Fruit fly (Drosophila melanogaster) whole organism, embryonic: ENCODE data around the gene CCHa1.

ENCODE experiments used
- Blimp-1 ChIP-seq: fragments of 200-800 bp; sonication (Bioruptor generic); optimal IDR thresholded peaks from 3 replicates; lab custom pipeline; 2018; ENCODE audit warnings: missing biosample characterization, missing genetic modification characterization, mild to moderate bottlenecking, moderate library complexity, missing genetic modification reagents
- CG10543 ChIP-seq: fragments of 200-800 bp; sonication (Bioruptor generic); optimal IDR thresholded peaks from 3 replicates; lab custom pipeline; 2017; ENCODE audit warnings: missing biosample characterization, mild to moderate bottlenecking, missing genetic modification characterization, moderate library complexity
- CG11085 ChIP-seq: fragments of 200-800 bp; sonication (Bioruptor generic); IDR thresholded peaks from 2 replicates; pipeline ENCODE4 v1.3.6; 2022; ENCODE audit warnings: missing biosample characterization, missing genetic modification characterization
- CG11695 ChIP-seq: fragments of 200-800 bp; sonication (Bioruptor generic); IDR thresholded peaks from 3 replicates; pipeline ENCODE4 v1.3.6; 2022; ENCODE audit warnings: missing biosample characterization, missing genetic modification characterization
- CG12071 ChIP-seq: fragments of 200-800 bp; sonication (Bioruptor generic); optimal IDR thresholded peaks from 3 replicates; lab custom pipeline; 2018; ENCODE audit warnings: missing biosample characterization, mild to moderate bottlenecking, missing genetic modification characterization
- CG12155 ChIP-seq: fragments of 200-800 bp; sonication (Bioruptor generic); optimal IDR thresholded peaks from 3 replicates; lab custom pipeline; 2016; ENCODE audit warnings: missing biosample characterization, missing genetic modification characterization
- CG12219 ChIP-seq: fragments of 200-800 bp; sonication (Bioruptor generic); optimal IDR thresholded peaks from 3 replicates; lab custom pipeline; 2018; ENCODE audit warnings: missing biosample characterization, mild to moderate bottlenecking, missing genetic modification characterization
- CG15514 ChIP-seq: fragments of 200-800 bp; sonication (Bioruptor generic); optimal IDR thresholded peaks from 3 replicates; lab custom pipeline; 2017; ENCODE audit warnings: missing biosample characterization, missing genetic modification characterization, mild to moderate bottlenecking, moderate library complexity, missing genetic modification reagents
- CG17186 ChIP-seq: fragments of 200-800 bp; sonication (Bioruptor generic); optimal IDR thresholded peaks from 3 replicates; lab custom pipeline; 2017; ENCODE audit warnings: missing biosample characterization, missing genetic modification reagents, missing genetic modification characterization
- CG1792 ChIP-seq: fragments of 200-800 bp; sonication (Bioruptor generic); optimal IDR thresholded peaks from 2 replicates; lab custom pipeline; 2016; ENCODE audit warnings: missing biosample characterization, missing genetic modification characterization
- CG2129 ChIP-seq: fragments of 200-800 bp; sonication (Bioruptor generic); IDR thresholded peaks from 2 replicates; pipeline ENCODE4 v1.3.6; 2022; ENCODE audit warnings: missing biosample characterization, missing genetic modification characterization; ENCODE audit not compliant: partially characterized antibody
- CG2202 ChIP-seq: fragments of 200-800 bp; sonication (Bioruptor generic); optimal IDR thresholded peaks from 2 replicates; lab custom pipeline; 2018; ENCODE audit warnings: missing biosample characterization, mild to moderate bottlenecking, missing genetic modification characterization
- CG32532 ChIP-seq: fragments of 200-800 bp; sonication (Bioruptor generic); IDR thresholded peaks from 2 replicates; pipeline ENCODE4 v1.3.6; 2022; ENCODE audit warnings: missing biosample characterization, missing genetic modification characterization
- CG34376 ChIP-seq: fragments of 200-800 bp; sonication (Bioruptor generic); optimal IDR thresholded peaks from 2 replicates; lab custom pipeline; 2018; ENCODE audit warnings: missing biosample characterization, mild to moderate bottlenecking, missing genetic modification characterization
- CG4707 ChIP-seq: fragments of 200-800 bp; sonication (Bioruptor generic); optimal IDR thresholded peaks from 2 replicates; lab custom pipeline; 2018; ENCODE audit warnings: missing biosample characterization, mild to moderate bottlenecking, missing genetic modification characterization, moderate library complexity
- CG4730 ChIP-seq: fragments of 200-800 bp; sonication (Bioruptor generic); IDR thresholded peaks from 2 replicates; pipeline ENCODE4 v1.3.6; 2022; ENCODE audit warnings: missing biosample characterization, missing genetic modification characterization
- CG5180 ChIP-seq: fragments of 200-800 bp; sonication (Bioruptor generic); optimal IDR thresholded peaks from 3 replicates; lab custom pipeline; 2017; ENCODE audit warnings: missing biosample characterization, missing genetic modification characterization, mild to moderate bottlenecking, moderate library complexity, missing genetic modification reagents
- CG9437 ChIP-seq: fragments of 200-800 bp; sonication (Bioruptor generic); optimal IDR thresholded peaks from 2 replicates; lab custom pipeline; 2018; ENCODE audit warnings: missing biosample characterization, mild to moderate bottlenecking, missing genetic modification characterization
- Chrac-16 ChIP-seq: fragments of 200-800 bp; sonication (Bioruptor generic); optimal IDR thresholded peaks from 3 replicates; lab custom pipeline; 2016; ENCODE audit warnings: missing biosample characterization, missing genetic modification characterization
- Deaf1 ChIP-seq: fragments of 200-800 bp; optimal IDR thresholded peaks from 3 replicates; lab custom pipeline; 2019; ENCODE audit warnings: missing biosample characterization, mild to moderate bottlenecking, missing genetic modification characterization, moderate library complexity
- E2f2 ChIP-seq: fragments of 200-800 bp; sonication (Bioruptor generic); IDR thresholded peaks from 2 replicates; pipeline ENCODE4 v1.3.6; 2022; ENCODE audit warnings: missing biosample characterization, missing genetic modification characterization
- Fer2 ChIP-seq: fragments of 200-800 bp; sonication (Bioruptor generic); optimal IDR thresholded peaks from 2 replicates; lab custom pipeline; 2018; ENCODE audit warnings: missing biosample characterization, mild to moderate bottlenecking, missing genetic modification characterization, moderate library complexity
- HLHmδ ChIP-seq: fragments of 200-800 bp; sonication (Bioruptor generic); optimal IDR thresholded peaks from 2 replicates; lab custom pipeline; 2018; ENCODE audit warnings: missing biosample characterization, mild to moderate bottlenecking, missing genetic modification characterization, moderate library complexity
- NFAT ChIP-seq: fragments of 200-800 bp; sonication (Bioruptor generic); IDR thresholded peaks from 2 replicates; pipeline ENCODE4 v1.3.6; 2022; ENCODE audit warnings: missing biosample characterization, missing genetic modification characterization
- NfI ChIP-seq: fragments of 200-800 bp; sonication (Bioruptor generic); optimal IDR thresholded peaks from 3 replicates; lab custom pipeline; 2018; ENCODE audit warnings: missing biosample characterization, mild to moderate bottlenecking, missing genetic modification characterization, moderate library complexity
- Opbp ChIP-seq: fragments of 200-800 bp; sonication (Bioruptor generic); IDR thresholded peaks from 3 replicates; pipeline ENCODE4 v1.3.6; 2022; ENCODE audit warnings: missing biosample characterization, missing genetic modification characterization; ENCODE audit not compliant: partially characterized antibody
- Pdp1 ChIP-seq, 2 experiments: fragments of 200-800 bp; sonication (Bioruptor generic); optimal IDR thresholded peaks; 3 replicates each; lab custom pipeline; 2016; ENCODE audit warnings: missing biosample characterization in 2 of 2, missing genetic modification characterization in 2 of 2, mild to moderate bottlenecking in 1 of 2, moderate library complexity in 1 of 2
- Rfx ChIP-seq: fragments of 200-800 bp; sonication (Bioruptor generic); IDR thresholded peaks from 2 replicates; pipeline ENCODE4 v1.3.6; 2022; ENCODE audit warnings: missing biosample characterization, missing genetic modification characterization
- Trl ChIP-seq, 3 experiments: fragments of >200 bp in 2 of 3; fragments of 200-800 bp in 1 of 3; sonication (Bioruptor generic) in 1 of 3; optimal IDR thresholded peaks; 2 replicates in 1 of 3; 3 replicates in 2 of 3; lab custom pipeline; 2016 to 2017; ENCODE audit warnings: missing biosample characterization in 1 of 3, missing genetic modification characterization in 1 of 3
- abd-A ChIP-seq: fragments of 200-800 bp; sonication (Bioruptor generic); optimal IDR thresholded peaks from 3 replicates; lab custom pipeline; 2019; ENCODE audit warnings: missing biosample characterization, mild to moderate bottlenecking, missing genetic modification characterization, moderate library complexity
- bab2 ChIP-seq: fragments of 200-800 bp; sonication (Bioruptor generic); optimal IDR thresholded peaks from 2 replicates; lab custom pipeline; 2016; ENCODE audit warnings: missing biosample characterization, missing genetic modification characterization
- bcd ChIP-seq: fragments of 200-800 bp; sonication (Bioruptor generic); optimal IDR thresholded peaks from 2 replicates; lab custom pipeline; 2017; ENCODE audit warnings: missing biosample characterization, mild to moderate bottlenecking, missing genetic modification characterization
- cg ChIP-seq: fragments of 200-800 bp; sonication (Bioruptor generic); optimal IDR thresholded peaks from 3 replicates; lab custom pipeline; 2019; ENCODE audit warnings: missing biosample characterization, mild to moderate bottlenecking, missing genetic modification characterization, moderate library complexity
- chinmo ChIP-seq: fragments of 200-800 bp; sonication (Bioruptor generic); IDR thresholded peaks from 4 replicates; pipeline ENCODE4 v1.3.6; 2022; ENCODE audit warnings: missing biosample characterization, missing genetic modification characterization; ENCODE audit not compliant: partially characterized antibody
- cwo ChIP-seq: fragments of 200-800 bp; sonication (Bioruptor generic); optimal IDR thresholded peaks from 3 replicates; lab custom pipeline; 2017; ENCODE audit warnings: missing biosample characterization, missing genetic modification characterization, mild to moderate bottlenecking, moderate library complexity, missing genetic modification reagents
- exex ChIP-seq: fragments of 200-800 bp; sonication (Bioruptor generic); optimal IDR thresholded peaks from 4 replicates; lab custom pipeline; 2018; ENCODE audit warnings: missing biosample characterization, mild to moderate bottlenecking, missing genetic modification characterization, moderate library complexity
- fd102C ChIP-seq: fragments of 200-800 bp; sonication (Bioruptor generic); optimal IDR thresholded peaks from 2 replicates; lab custom pipeline; 2018; ENCODE audit warnings: missing biosample characterization, mild to moderate bottlenecking, missing genetic modification characterization, moderate library complexity
- gro ChIP-seq: fragments of 200-800 bp; sonication (Bioruptor generic); optimal IDR thresholded peaks from 2 replicates; lab custom pipeline; 2016; ENCODE audit warnings: missing biosample characterization, missing genetic modification characterization
- hth ChIP-seq: fragments of >200 bp; optimal IDR thresholded peaks from 2 replicates; lab custom pipeline; 2017; ENCODE audit warnings: inconsistent platforms
- knrl ChIP-seq: fragments of 200-800 bp; sonication (Bioruptor generic); IDR thresholded peaks from 3 replicates; pipeline ENCODE4 v1.3.6; 2022; ENCODE audit warnings: missing biosample characterization, missing genetic modification characterization; ENCODE audit not compliant: partially characterized antibody
- lilli ChIP-seq: fragments of 200-800 bp; sonication (Bioruptor generic); optimal IDR thresholded peaks from 3 replicates; lab custom pipeline; 2016; ENCODE audit warnings: missing biosample characterization, missing genetic modification characterization
- mirr ChIP-seq: fragments of 200-800 bp; sonication (Bioruptor generic); optimal IDR thresholded peaks from 3 replicates; lab custom pipeline; 2018; ENCODE audit warnings: missing biosample characterization, mild to moderate bottlenecking, missing genetic modification characterization
- onecut ChIP-seq: fragments of 200-800 bp; sonication (Bioruptor generic); IDR thresholded peaks from 2 replicates; pipeline ENCODE4 v1.3.6; 2022; ENCODE audit warnings: missing biosample characterization, missing genetic modification characterization
- org-1 ChIP-seq: fragments of 200-800 bp; sonication (Bioruptor generic); optimal IDR thresholded peaks from 2 replicates; lab custom pipeline; 2017; ENCODE audit warnings: missing biosample characterization, missing genetic modification characterization
- seq ChIP-seq: fragments of 200-800 bp; sonication (Bioruptor generic); IDR thresholded peaks from 2 replicates; pipeline ENCODE4 v1.3.6; 2022; ENCODE audit warnings: missing biosample characterization, missing genetic modification characterization
- sqz ChIP-seq: fragments of 200-800 bp; sonication (Bioruptor generic); optimal IDR thresholded peaks from 3 replicates; lab custom pipeline; 2018; ENCODE audit warnings: missing biosample characterization, mild to moderate bottlenecking, missing genetic modification characterization
- tx ChIP-seq: fragments of 200-800 bp; sonication (Bioruptor generic); optimal IDR thresholded peaks from 2 replicates; lab custom pipeline; 2016; ENCODE audit warnings: missing biosample characterization, missing genetic modification characterization

CCHa1 gene

dm6 chr3R:14064158-14064969 lies 32.3 kb downstream of the CCHa1 start:
- TF ChIP-seq NfI (GFP tag; lab: Kevin White, UChicago) (no peak), CG11695 (GFP tag; lab: Robert Waterston, UW) (0 out of 3 replicates have a peak, but pooled peaks have one; percentile 20), E2f2 (GFP tag; lab: Robert Waterston, UW) (no peak), sqz (GFP tag; lab: Kevin White, UChicago) (peak; percentile 60), CG5180 (GFP tag; lab: Kevin White, UChicago) (peak; percentile 29), bab2 (GFP tag; lab: Kevin White, UChicago) (no peak), cg (GFP tag; lab: Kevin White, UChicago) (peak; percentile 50), CG9437 (no peak), CG4707 (no peak), CG1792 (no peak), CG2202 (tag; lab: Kevin White, UChicago) (no peak), CG10543 (GFP tag; lab: Kevin White, UChicago) (no peak), Chrac-16 (GFP tag; lab: Kevin White, UChicago) (no peak), NFAT (no peak), abd-A (tag; lab: Kevin White, UChicago) (peak; percentile 29), CG34376 (GFP tag; lab: Kevin White, UChicago) (peak; percentile 45), Trl (optimal IDR thresholded peaks at IDR 0.05; lab: Kevin White, UChicago) (peak; percentile 20 to 72), Trl (GFP tag; optimal IDR thresholded peaks at IDR 0.05; lab: Kevin White, UChicago) (no peak), lilli (GFP tag; lab: Kevin White, UChicago) (peak; percentile 3), Rfx (GFP tag; lab: Robert Waterston, UW) (peak; percentile 23; the same call in 1 of the 2 replicates), seq (no peak), CG15514 (GFP tag; lab: Kevin White, UChicago) (peak; percentile 21), knrl (GFP tag; lab: Robert Waterston, UW) (no peak), HLHmδ (GFP tag; lab: Kevin White, UChicago) (no peak), Deaf1 (tag; lab: Kevin White, UChicago) (peak; percentile 96), hth (no peak), Fer2 (no peak), CG12071 (GFP tag; lab: Kevin White, UChicago) (peak; percentile 4), mirr (GFP tag; lab: Kevin White, UChicago) (peak; percentile 44), fd102C (GFP tag; lab: Kevin White, UChicago) (no peak), exex (tag; lab: Kevin White, UChicago) (peak; percentile 58), onecut (no peak), CG12219 (GFP tag; lab: Kevin White, UChicago) (no peak), Opbp (GFP tag; lab: Robert Waterston, UW) (no peak), bcd (GFP tag; lab: Kevin White, UChicago) (peak; percentile 2), gro (peak; percentile 41), org-1 (GFP tag; lab: Kevin White, UChicago) (no peak), CG11085 (no peak), cwo (peak; percentile 20), Pdp1 (GFP tag; optimal IDR thresholded peaks at IDR 0.05; lab: Kevin White, UChicago) (peak in 1 of 2 experiments; percentile 76), CG17186 (GFP tag; lab: Kevin White, UChicago) (no peak), chinmo (GFP tag; lab: Robert Waterston, UW) (0 out of 4 replicates have a peak, but pooled peaks have one; percentile 46), Blimp-1 (GFP tag; lab: Kevin White, UChicago) (peak; percentile 28), CG2129 (GFP tag; lab: Robert Waterston, UW) (no peak), CG32532 (peak; percentile 26; the same call in 1 of the 2 replicates), CG12155 (GFP tag; lab: Kevin White, UChicago) (no peak), CG4730 (GFP tag; lab: Robert Waterston, UW) (no peak), tx (no peak)
